Worm (Caenorhabditis elegans) whole organism, early embryonic: ENCODE measurements around the gene ZK688.10.

Experiments
- B0310.2 ChIP-seq: sonication (generic microtip); optimal IDR thresholded peaks from 2 replicates; lab custom pipeline; 2016; ENCODE audit warnings: mild to moderate bottlenecking, missing genetic modification characterization, missing compliant biosample characterization
- F13C5.2 ChIP-seq: sonication (generic microtip); optimal IDR thresholded peaks from 2 replicates; lab custom pipeline; 2017; ENCODE audit warnings: mild to moderate bottlenecking, missing genetic modification characterization, inconsistent platforms, missing compliant biosample characterization
- aly-1 ChIP-seq: sonication (generic microtip); optimal IDR thresholded peaks from 2 replicates; lab custom pipeline; 2016; ENCODE audit warnings: missing genetic modification characterization, missing compliant biosample characterization
- ama-1 ChIP-seq: fragments of 150-350 bp; optimal IDR thresholded peaks from 2 replicates; lab custom pipeline; 2014
- ceh-13 ChIP-seq: fragments of 200-800 bp; sonication (Bioruptor generic); optimal IDR thresholded peaks from 2 replicates; lab custom pipeline; 2018; ENCODE audit warnings: mild to moderate bottlenecking, missing genetic modification characterization, missing compliant biosample characterization
- ceh-36 ChIP-seq: sonication (generic microtip); optimal IDR thresholded peaks from 2 replicates; lab custom pipeline; 2016; ENCODE audit warnings: missing genetic modification characterization, inconsistent platforms, missing compliant biosample characterization
- ets-7 ChIP-seq: sonication (generic microtip); optimal IDR thresholded peaks from 2 replicates; lab custom pipeline; 2016; ENCODE audit warnings: missing genotype, missing genetic modification characterization, missing compliant biosample characterization
- flt-1 ChIP-seq: fragments of 200-800 bp; sonication (Bioruptor generic); IDR thresholded peaks from 2 replicates; pipeline ENCODE4 v1.3.6; 2022; ENCODE audit warnings: missing genetic modification characterization, missing compliant biosample characterization
- hmbx-1 ChIP-seq: sonication (generic microtip); optimal IDR thresholded peaks from 2 replicates; lab custom pipeline; 2016; ENCODE audit warnings: mild to moderate bottlenecking, missing genetic modification characterization, missing compliant biosample characterization
- hmg-4 ChIP-seq: fragments of 200-800 bp; sonication (Bioruptor generic); optimal IDR thresholded peaks from 2 replicates; lab custom pipeline; 2018; ENCODE audit warnings: mild to moderate bottlenecking, missing genetic modification characterization, missing compliant biosample characterization
- hnd-1 ChIP-seq: sonication (generic microtip); optimal IDR thresholded peaks from 2 replicates; lab custom pipeline; 2016; ENCODE audit warnings: missing genetic modification characterization, missing compliant biosample characterization
- pes-1 ChIP-seq: fragments of 200-800 bp; sonication (Bioruptor generic); IDR thresholded peaks from 2 replicates; pipeline ENCODE4 v1.3.6; 2022; ENCODE audit warnings: missing genetic modification reagents, missing genetic modification characterization, missing compliant biosample characterization
- scrt-1 ChIP-seq: fragments of 200-800 bp; sonication (Bioruptor generic); IDR thresholded peaks from 2 replicates; pipeline ENCODE4 v1.3.6; 2022; ENCODE audit warnings: missing genetic modification characterization, missing compliant biosample characterization
- sea-1 ChIP-seq: fragments of 200-800 bp; sonication (Bioruptor generic); conservative IDR thresholded peaks from 2 replicates; pipeline ENCODE4 v1.3.6; 2022; ENCODE audit warnings: missing genetic modification characterization, missing compliant biosample characterization
- tbx-11 ChIP-seq: fragments of 200-800 bp; sonication (Bioruptor generic); IDR thresholded peaks from 2 replicates; pipeline ENCODE4 v1.3.6; 2022; ENCODE audit warnings: missing genetic modification characterization, missing compliant biosample characterization
- tbx-37 ChIP-seq: fragments of 200-800 bp; sonication (Bioruptor generic); conservative IDR thresholded peaks from 2 replicates; pipeline ENCODE4 v1.3.6; 2022; ENCODE audit warnings: missing genetic modification reagents, missing genetic modification characterization, missing compliant biosample characterization
- tra-4 ChIP-seq: sonication (generic microtip); optimal IDR thresholded peaks from 2 replicates; lab custom pipeline; 2017; ENCODE audit warnings: missing genetic modification characterization, missing compliant biosample characterization

The ZK688.10 gene

ce11 chrIII:7892333-7892732, 4.5 kb downstream of the ZK688.10 start:
- TF ChIP-seq hmbx-1 (tag; lab: Kevin White, UChicago), result no peak

- TF ChIP-seq hmg-4, result no peak
- no peak for TF ChIP-seq ceh-36
- TF ChIP-seq scrt-1 (GFP tag; lab: Robert Waterston, UW), result no peak
- TF ChIP-seq aly-1, result no peak
- no peak for TF ChIP-seq tra-4 (tag; lab: Kevin White, UChicago)
- TF ChIP-seq ets-7 (tag; lab: Kevin White, UChicago), result no peak
- no peak for TF ChIP-seq tbx-37 (GFP tag; lab: Robert Waterston, UW)
- no peak for TF ChIP-seq ama-1 (lab: Kevin White, UChicago)
- TF ChIP-seq flt-1 (GFP tag; lab: Robert Waterston, UW), result no peak
- TF ChIP-seq pes-1 (GFP tag; lab: Robert Waterston, UW), result no peak
- TF ChIP-seq B0310.2, result no peak
- peak; percentile 10 for TF ChIP-seq F13C5.2 (tag; lab: Kevin White, UChicago)
- TF ChIP-seq ceh-13, result no peak
- no peak for TF ChIP-seq hnd-1
- TF ChIP-seq sea-1 (GFP tag; lab: Robert Waterston, UW), result peak; percentile 58; the same call in 1 of the 2 replicates
These were observed 5.1 kb downstream of the ZK688.10 start, which contains the start of the genes ZK688.5 and fahd-1 for ce11 chrIII:7891573-7892306. Gene ZK688.5 (minus strand): TSS chrIII:7891623. Gene fahd-1 (plus strand): TSS chrIII:7892256.

DNA sequence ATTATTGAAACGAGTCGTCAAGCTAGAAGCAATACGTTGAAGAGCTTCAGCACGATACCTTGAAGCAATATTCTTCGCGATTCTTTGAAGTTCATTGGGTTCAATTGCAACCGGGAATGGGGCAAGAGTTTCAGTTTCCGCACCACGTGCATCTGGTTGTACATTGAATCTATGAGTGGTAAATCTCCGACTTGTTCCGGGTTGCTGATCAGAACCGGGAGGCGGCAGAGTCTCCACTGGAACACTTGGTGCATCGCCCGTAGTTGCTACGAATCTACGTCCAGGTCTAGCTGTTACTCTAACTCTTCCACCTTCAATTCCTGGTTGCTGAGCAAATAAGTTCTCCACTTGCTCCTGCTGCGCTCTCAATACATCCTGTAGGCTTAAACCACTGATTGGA, 7.8 kb downstream of the ZK688.10 start:
- no peak for TF ChIP-seq ceh-36
- TF ChIP-seq hmg-4, result no peak
- no peak for TF ChIP-seq ama-1 (lab: Kevin White, UChicago)
- no peak for TF ChIP-seq B0310.2
- TF ChIP-seq ceh-13, result no peak
- no peak for TF ChIP-seq ets-7 (tag; lab: Kevin White, UChicago)
- no peak for TF ChIP-seq hnd-1

DNA sequence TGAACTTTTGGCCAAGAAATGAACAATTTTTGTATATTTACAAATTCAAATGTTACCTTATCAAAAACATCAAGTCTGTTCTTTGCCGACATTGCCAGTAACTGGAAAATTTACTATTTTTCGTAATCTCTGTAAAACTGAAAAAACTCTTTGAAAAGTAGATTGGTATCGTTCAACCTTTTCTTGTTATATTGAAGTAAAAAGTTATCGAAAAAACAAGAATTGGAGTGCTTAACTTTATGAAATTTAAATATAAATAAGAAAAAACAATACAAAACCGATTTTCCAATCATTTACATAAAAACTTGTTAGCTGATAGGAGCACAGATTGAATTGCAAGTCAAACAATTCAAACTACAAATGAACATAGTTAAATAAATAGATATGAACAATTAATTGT, 12.0 kb downstream of the ZK688.10 start, which contains the start of gene ZK688.11:
Gene ZK688.11, minus strand, starts transcription at position 101 of the 400 bp plus-strand sequence.
- TF ChIP-seq tbx-11 (GFP tag; lab: Robert Waterston, UW), result no peak
- no peak for TF ChIP-seq hmbx-1 (tag; lab: Kevin White, UChicago)
- TF ChIP-seq tra-4 (tag; lab: Kevin White, UChicago), result no peak
- no peak for TF ChIP-seq tbx-37 (GFP tag; lab: Robert Waterston, UW)
- TF ChIP-seq sea-1 (GFP tag; lab: Robert Waterston, UW), result no peak
- TF ChIP-seq hmg-4, result no peak
- no peak for TF ChIP-seq aly-1
- no peak for TF ChIP-seq ceh-13
- no peak for TF ChIP-seq ama-1 (lab: Kevin White, UChicago)
- TF ChIP-seq ets-7 (tag; lab: Kevin White, UChicago), result no peak
- TF ChIP-seq scrt-1 (GFP tag; lab: Robert Waterston, UW), result no peak
- TF ChIP-seq flt-1 (GFP tag; lab: Robert Waterston, UW), result no peak
- TF ChIP-seq B0310.2, result no peak
- TF ChIP-seq hnd-1, result no peak
- no peak for TF ChIP-seq ceh-36
- TF ChIP-seq pes-1 (GFP tag; lab: Robert Waterston, UW), result no peak
- no peak for TF ChIP-seq F13C5.2 (tag; lab: Kevin White, UChicago)

- TF ChIP-seq sea-1 (GFP tag; lab: Robert Waterston, UW) (no peak), ceh-36 (no peak), tbx-37 (GFP tag; lab: Robert Waterston, UW) (no peak), pes-1 (GFP tag; lab: Robert Waterston, UW) (no peak), hmg-4 (no peak), flt-1 (GFP tag; lab: Robert Waterston, UW) (no peak), hnd-1 (no peak), aly-1 (no peak), ets-7 (tag; lab: Kevin White, UChicago) (no peak), scrt-1 (GFP tag; lab: Robert Waterston, UW) (no peak), F13C5.2 (tag; lab: Kevin White, UChicago) (no peak), tbx-11 (GFP tag; lab: Robert Waterston, UW) (no peak), tra-4 (tag; lab: Kevin White, UChicago) (no peak), ceh-13 (no peak), B0310.2 (no peak), hmbx-1 (tag; lab: Kevin White, UChicago) (no peak), ama-1 (lab: Kevin White, UChicago) (no peak)
These were observed 13.9 kb downstream of the ZK688.10 start, which contains the start of gene ZK688.9 for ce11 chrIII:7882900-7883299. Gene ZK688.9 (minus strand): TSS chrIII:7883000.

- TF ChIP-seq hmg-4 (no peak), tbx-11 (GFP tag; lab: Robert Waterston, UW) (no peak), ceh-13 (no peak), tbx-37 (GFP tag; lab: Robert Waterston, UW) (no peak), ceh-36 (no peak), flt-1 (GFP tag; lab: Robert Waterston, UW) (no peak), F13C5.2 (tag; lab: Kevin White, UChicago) (no peak), tra-4 (tag; lab: Kevin White, UChicago) (no peak)
These were observed 16.6 kb downstream of the ZK688.10 start for ce11 chrIII:7880132-7880715.

- TF ChIP-seq flt-1 (GFP tag; lab: Robert Waterston, UW) (no peak), aly-1 (no peak), tbx-11 (GFP tag; lab: Robert Waterston, UW) (no peak), ceh-36 (no peak), pes-1 (GFP tag; lab: Robert Waterston, UW) (no peak), B0310.2 (no peak), hnd-1 (no peak), ama-1 (lab: Kevin White, UChicago) (no peak), scrt-1 (GFP tag; lab: Robert Waterston, UW) (no peak), sea-1 (GFP tag; lab: Robert Waterston, UW) (no peak)
These were observed 17.9 kb downstream of the ZK688.10 start, which contains the start of gene sup-18 for ce11 chrIII:7878852-7879329. Gene sup-18 (minus strand): TSS chrIII:7878902.
